Fruit fly (Drosophila melanogaster) whole organism, embryonic: ENCODE results near the gene CG15728.

Source experiments
- Abd-B ChIP-seq: fragments of 200-800 bp; sonication (Bioruptor generic); optimal IDR thresholded peaks from 2 replicates; lab custom pipeline; 2018; ENCODE audit warnings: missing biosample characterization, mild to moderate bottlenecking, missing genetic modification characterization, moderate library complexity
- CG12071 ChIP-seq: fragments of 200-800 bp; sonication (Bioruptor generic); optimal IDR thresholded peaks from 3 replicates; lab custom pipeline; 2018; ENCODE audit warnings: missing biosample characterization, mild to moderate bottlenecking, missing genetic modification characterization
- CkIIα-i1 ChIP-seq: fragments of 200-800 bp; sonication (Bioruptor generic); IDR thresholded peaks from 2 replicates; pipeline ENCODE4 v1.3.6; 2022; ENCODE audit warnings: missing biosample characterization, missing genetic modification characterization
- Fer1 ChIP-seq: fragments of 200-800 bp; sonication (Bioruptor generic); optimal IDR thresholded peaks from 2 replicates; lab custom pipeline; 2017; ENCODE audit warnings: missing biosample characterization, mild to moderate bottlenecking, missing genetic modification characterization
- Hr39 ChIP-seq: fragments of >200 bp; optimal IDR thresholded peaks from 2 replicates; lab custom pipeline; 2017
- lab ChIP-seq: fragments of 200-800 bp; sonication (Bioruptor generic); optimal IDR thresholded peaks from 3 replicates; lab custom pipeline; 2017; ENCODE audit warnings: missing biosample characterization, missing genetic modification characterization, mild to moderate bottlenecking, moderate library complexity, missing genetic modification reagents
- pros ChIP-seq: fragments of 200-800 bp; sonication (Bioruptor generic); optimal IDR thresholded peaks from 3 replicates; lab custom pipeline; 2019; ENCODE audit warnings: missing biosample characterization, mild to moderate bottlenecking, missing genetic modification characterization, moderate library complexity

DNA sequence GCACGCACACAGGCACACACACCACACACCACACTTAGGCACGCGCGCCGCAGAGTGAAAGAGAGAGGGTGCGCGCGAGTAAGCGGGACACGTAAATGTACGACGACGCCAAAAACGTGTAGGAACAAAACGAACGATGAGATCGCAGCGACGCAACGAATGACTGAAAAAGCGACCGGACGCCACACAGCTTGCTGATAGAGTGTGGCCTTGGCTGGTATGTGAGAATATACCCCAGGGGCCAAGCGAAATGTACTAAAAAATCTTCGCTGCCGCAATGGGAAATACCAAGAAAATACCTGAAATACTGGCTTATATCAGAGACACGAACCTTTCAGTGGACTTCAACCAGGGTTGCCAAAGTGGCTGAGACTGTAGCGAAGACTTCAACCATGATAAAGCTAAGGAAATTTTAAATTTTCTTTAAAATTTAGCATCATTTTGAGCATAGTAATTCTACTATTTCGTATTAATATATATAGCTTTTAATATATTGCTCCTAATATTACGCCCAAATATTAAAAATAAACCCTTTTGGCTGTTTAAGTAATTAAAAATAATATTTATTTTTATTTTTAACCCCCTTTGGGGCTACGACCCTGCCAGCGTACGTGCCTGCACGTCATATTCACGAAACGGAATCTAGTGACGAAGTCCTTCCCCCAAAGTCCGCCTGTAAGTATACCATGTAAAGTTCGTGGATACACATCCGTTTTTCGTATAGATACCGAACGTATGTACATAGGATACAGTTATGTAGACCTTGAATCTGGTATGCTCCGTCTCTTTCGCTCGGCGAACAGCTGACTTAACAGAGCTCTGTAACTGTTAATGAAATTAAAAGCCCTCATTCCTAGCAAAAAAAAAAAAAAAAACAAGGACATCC lies 40.9 kb upstream of the CG15728 start, which contains the start of gene Pits:
- TF ChIP-seq lab (GFP tag; lab: Kevin White, UChicago), result peak; percentile 59
- TF ChIP-seq Fer1 (GFP tag; lab: Kevin White, UChicago), result peak; percentile 63
- TF ChIP-seq Hr39, result no peak
- peak; percentile 56 for TF ChIP-seq CG12071
- TF ChIP-seq pros (GFP tag; lab: Kevin White, UChicago), result peak; percentile 95
- peak; percentile 27 for TF ChIP-seq Abd-B (GFP tag; lab: Kevin White, UChicago)
- no peak for TF ChIP-seq CkIIα-i1 (GFP tag; lab: Robert Waterston, UW)
